Fruit fly (Drosophila melanogaster): ENCODE data around the gene Cox10.

Gene Cox10

DNA sequence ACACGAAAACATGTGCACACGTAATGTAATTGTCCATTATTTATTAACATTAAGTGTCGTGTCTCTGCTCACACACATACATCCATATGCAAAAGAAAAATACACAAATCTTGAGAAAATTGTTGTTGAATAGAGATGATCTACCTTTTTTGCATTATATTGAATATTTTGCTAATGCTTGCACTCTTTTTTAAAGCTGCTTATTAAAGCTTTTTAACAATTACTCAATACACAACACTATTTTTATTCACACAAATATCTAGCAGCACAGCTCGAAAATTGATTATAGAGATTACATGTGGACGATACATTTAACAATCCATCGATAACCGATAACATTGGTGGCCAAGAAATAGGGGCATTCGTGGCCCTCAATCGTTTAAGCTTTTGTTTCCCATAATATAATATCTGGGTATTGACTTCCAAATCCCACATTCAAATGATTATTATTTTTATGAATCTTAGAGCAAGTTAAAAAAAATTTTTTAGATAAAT is 39.2 kb upstream of the Cox10 start, which contains the start of gene Ufd4 (continued):
- TF ChIP-seq Spps (tag; optimal IDR thresholded peaks at IDR 0.05) (peak; percentile 43), corto (GFP tag; optimal IDR thresholded peaks at IDR 0.05) (peak; percentile 18), ranshi (GFP tag; IDR thresholded peaks at IDR 0.05) (no peak; the same call in 1 of the 2 replicates), CG1792 (GFP tag; optimal IDR thresholded peaks at IDR 0.05) (peak; percentile 20), Adf1 (GFP tag; IDR thresholded peaks at IDR 0.05) (no peak), CG6175 (GFP tag; IDR thresholded peaks at IDR 0.05) (no peak), CG32767 (GFP tag; IDR thresholded peaks at IDR 0.05) (peak; percentile 50; the same call in 1 of the 2 replicates), otp (GFP tag; IDR thresholded peaks at IDR 0.05) (no peak), CG13123 (GFP tag; optimal IDR thresholded peaks at IDR 0.05) (peak; percentile 6), CG8924 (tag; optimal IDR thresholded peaks at IDR 0.05) (peak; percentile 65), Dek (tag; optimal IDR thresholded peaks at IDR 0.05) (no peak), sim (GFP tag; IDR thresholded peaks at IDR 0.05) (peak; percentile 54; the same call in 1 of the 2 replicates), Rfx (GFP tag; IDR thresholded peaks at IDR 0.05) (no peak; the same call in 1 of the 2 replicates), CG18764 (GFP tag; optimal IDR thresholded peaks at IDR 0.05) (peak; percentile 50)

DNA sequence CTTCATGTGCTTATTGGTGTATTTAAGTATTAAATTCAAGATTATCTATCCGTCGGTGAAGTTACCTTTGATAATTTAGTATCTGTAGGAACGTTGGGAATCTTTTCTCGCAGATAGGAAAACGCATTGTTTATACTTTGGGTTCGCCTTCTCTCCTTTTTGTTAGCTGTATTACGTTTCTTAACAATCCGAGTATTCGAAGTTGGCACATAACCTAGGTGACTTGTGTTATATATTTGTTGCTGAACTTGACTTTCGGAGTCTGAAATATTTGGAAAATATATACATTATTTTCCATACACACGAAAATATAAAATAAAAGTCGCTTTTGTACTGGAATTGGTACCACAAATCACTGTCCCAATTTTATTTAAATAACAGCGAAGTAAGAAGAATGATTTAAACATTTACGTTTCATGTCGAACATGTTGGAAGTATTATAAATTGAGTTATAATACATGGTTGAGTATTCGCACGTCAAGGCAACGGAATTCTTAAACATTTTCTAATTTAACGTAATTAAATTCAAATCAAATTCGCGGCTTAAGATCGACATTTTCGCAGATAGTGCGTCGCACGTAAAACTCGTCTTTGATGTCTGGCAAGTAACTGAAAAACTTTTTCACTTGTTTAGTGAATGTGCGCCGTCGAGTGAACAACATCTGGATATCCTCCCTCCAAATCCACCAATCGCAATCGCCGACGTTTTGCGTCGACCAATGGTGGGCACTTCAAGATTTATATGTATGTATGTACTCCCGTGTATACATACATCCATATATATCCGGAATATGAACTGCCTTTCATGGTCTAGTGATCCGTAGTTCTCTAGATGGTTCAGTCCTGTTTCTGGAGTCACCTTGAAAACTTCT is 36.2 kb upstream of the Cox10 start, which contains the start of gene Hand:
Gene Hand (minus strand): TSS at position 588 of the 872 bp plus-strand sequence.
- no peak for TF ChIP-seq lov (optimal IDR thresholded peaks at IDR 0.05)
- TF ChIP-seq lov (GFP tag; IDR thresholded peaks at IDR 0.05): no peak
- TF ChIP-seq tx (GFP tag; optimal IDR thresholded peaks at IDR 0.05): no peak
- TF ChIP-seq Nf-YB (GFP tag; optimal IDR thresholded peaks at IDR 0.05): peak; percentile 95
- no peak for TF ChIP-seq CG2712 (tag; optimal IDR thresholded peaks at IDR 0.05)
- TF ChIP-seq Nf-YC (tag; optimal IDR thresholded peaks at IDR 0.05): peak; percentile 96
- peak; percentile 17 for TF ChIP-seq Jarid2 (GFP tag; optimal IDR thresholded peaks at IDR 0.05)
- TF ChIP-seq CG13894 (tag; optimal IDR thresholded peaks at IDR 0.05): no peak
- 0 out of 3 replicates have a peak, but pooled peaks have one; percentile 51 for TF ChIP-seq CG2199 (GFP tag; IDR thresholded peaks at IDR 0.05)
- TF ChIP-seq CG5180 (GFP tag; optimal IDR thresholded peaks at IDR 0.05): peak; percentile 41

- no peak for TF ChIP-seq CG7987 (GFP tag; optimal IDR thresholded peaks at IDR 0.05)
- TF ChIP-seq Adf1 (GFP tag; IDR thresholded peaks at IDR 0.05): no peak
- TF ChIP-seq Sox100B (GFP tag; optimal IDR thresholded peaks at IDR 0.05): no peak
- TF ChIP-seq run (tag; optimal IDR thresholded peaks at IDR 0.05): no peak
- no peak for TF ChIP-seq CG17186 (GFP tag; optimal IDR thresholded peaks at IDR 0.05)
- no peak for TF ChIP-seq CG10321 (GFP tag; IDR thresholded peaks at IDR 0.05)
- no peak for TF ChIP-seq ranshi (GFP tag; IDR thresholded peaks at IDR 0.05)
- no peak for TF ChIP-seq CG11696 (GFP tag; IDR thresholded peaks at IDR 0.05)
- no peak for TF ChIP-seq crp (GFP tag; optimal IDR thresholded peaks at IDR 0.05)
- no peak for TF ChIP-seq gsb-n (tag; optimal IDR thresholded peaks at IDR 0.05)
- TF ChIP-seq CG15696 (tag; optimal IDR thresholded peaks at IDR 0.05): no peak
- peak; percentile 67 for TF ChIP-seq HmgZ (tag; optimal IDR thresholded peaks at IDR 0.05)
- TF ChIP-seq CG8924 (tag; optimal IDR thresholded peaks at IDR 0.05): peak; percentile 0
- no peak for TF ChIP-seq sima (GFP tag; optimal IDR thresholded peaks at IDR 0.05)
- no peak for TF ChIP-seq ci (GFP tag; IDR thresholded peaks at IDR 0.05)
- no peak for TF ChIP-seq bowl (GFP tag; IDR thresholded peaks at IDR 0.05)
- no peak for TF ChIP-seq slp2 (GFP tag; optimal IDR thresholded peaks at IDR 0.05)
- TF ChIP-seq cad (GFP tag; optimal IDR thresholded peaks at IDR 0.05): no peak
- no peak for TF ChIP-seq CG6683 (GFP tag; optimal IDR thresholded peaks at IDR 0.05)
- TF ChIP-seq CG1832 (GFP tag; optimal IDR thresholded peaks at IDR 0.05): no peak
- no peak for TF ChIP-seq lola (GFP tag; optimal IDR thresholded peaks at IDR 0.05)
- TF ChIP-seq CG9876 (GFP tag; optimal IDR thresholded peaks at IDR 0.05): no peak
- peak in 1 of 2 experiments; percentile 33 for TF ChIP-seq dpn (GFP tag; optimal IDR thresholded peaks at IDR 0.05)
- TF ChIP-seq CG7556 (GFP tag; optimal IDR thresholded peaks at IDR 0.05): no peak
- no peak for TF ChIP-seq ap (GFP tag; IDR thresholded peaks at IDR 0.05)
- TF ChIP-seq CG9609 (GFP tag; optimal IDR thresholded peaks at IDR 0.05): no peak
Measured at dm6 chr2L:10298306-10298705, 33.0 kb upstream of the Cox10 start.

Data from whole organism, embryonic.